Worm (Caenorhabditis elegans) whole organism, L1 larva: ENCODE results near the gene trr-1.

Experiments used
- C04F5.9 ChIP-seq: sonication (generic microtip); optimal IDR thresholded peaks from 2 replicates; lab custom pipeline; 2016; ENCODE audit warnings: missing genetic modification characterization, missing compliant biosample characterization
- aly-2 ChIP-seq: fragments of 150-350 bp; optimal IDR thresholded peaks from 2 replicates; lab custom pipeline; 2014; ENCODE audit warnings: missing biosample characterization, missing genetic modification characterization
- blmp-1 ChIP-seq: fragments of 150-350 bp; optimal IDR thresholded peaks from 2 replicates; lab custom pipeline; 2014; ENCODE audit warnings: missing biosample characterization, missing genetic modification characterization
- ceh-82 ChIP-seq, 3 experiments: fragments of 150-350 bp in 1 of 3; sonication (generic microtip) in 2 of 3; optimal IDR thresholded peaks; 2 replicates each; lab custom pipeline; 2014 to 2017; ENCODE audit warnings: missing biosample characterization in 3 of 3, missing genetic modification characterization in 3 of 3
- ces-1 ChIP-seq: fragments of 150-350 bp; optimal IDR thresholded peaks from 2 replicates; lab custom pipeline; 2014; ENCODE audit warnings: missing biosample characterization, missing genetic modification reagents, missing genetic modification characterization
- elt-2 ChIP-seq: sonication (generic microtip); optimal IDR thresholded peaks from 2 replicates; lab custom pipeline; 2016; ENCODE audit warnings: missing genetic modification characterization, mild to moderate bottlenecking, inconsistent platforms, missing compliant biosample characterization, missing genetic modification reagents
- isw-1 ChIP-seq: fragments of 200-800 bp; sonication (Bioruptor generic); IDR thresholded peaks from 2 replicates; pipeline ENCODE4 v1.3.6; 2022; ENCODE audit warnings: missing genetic modification characterization, missing compliant biosample characterization
- lin-13 ChIP-seq: fragments of 150-350 bp; optimal IDR thresholded peaks from 2 replicates; lab custom pipeline; 2014; ENCODE audit warnings: missing biosample characterization, missing genetic modification reagents, missing genetic modification characterization
- lin-39 ChIP-seq: fragments of 150-350 bp; optimal IDR thresholded peaks from 2 replicates; lab custom pipeline; 2014; ENCODE audit warnings: missing biosample characterization, missing genetic modification reagents, missing genetic modification characterization
- nhr-12 ChIP-seq: sonication (generic microtip); optimal IDR thresholded peaks from 2 replicates; lab custom pipeline; 2017; ENCODE audit warnings: missing biosample characterization, missing genetic modification characterization
- nhr-19 ChIP-seq: fragments of 200-800 bp; sonication (Bioruptor generic); conservative IDR thresholded peaks from 2 replicates; pipeline ENCODE4 v1.3.6; 2022; ENCODE audit warnings: missing genetic modification characterization, missing compliant biosample characterization
- pqm-1 ChIP-seq: sonication (generic microtip); optimal IDR thresholded peaks from 3 replicates; lab custom pipeline; 2017; ENCODE audit warnings: missing biosample characterization, missing genetic modification characterization
- snpc-4 ChIP-seq: fragments of 150-350 bp; optimal IDR thresholded peaks from 2 replicates; lab custom pipeline; 2014; ENCODE audit warnings: missing biosample characterization, missing genetic modification characterization
- unc-130 ChIP-seq: fragments of 150-350 bp; optimal IDR thresholded peaks from 2 replicates; lab custom pipeline; 2017; ENCODE audit warnings: missing biosample characterization, missing genetic modification characterization, inconsistent platforms

DNA sequence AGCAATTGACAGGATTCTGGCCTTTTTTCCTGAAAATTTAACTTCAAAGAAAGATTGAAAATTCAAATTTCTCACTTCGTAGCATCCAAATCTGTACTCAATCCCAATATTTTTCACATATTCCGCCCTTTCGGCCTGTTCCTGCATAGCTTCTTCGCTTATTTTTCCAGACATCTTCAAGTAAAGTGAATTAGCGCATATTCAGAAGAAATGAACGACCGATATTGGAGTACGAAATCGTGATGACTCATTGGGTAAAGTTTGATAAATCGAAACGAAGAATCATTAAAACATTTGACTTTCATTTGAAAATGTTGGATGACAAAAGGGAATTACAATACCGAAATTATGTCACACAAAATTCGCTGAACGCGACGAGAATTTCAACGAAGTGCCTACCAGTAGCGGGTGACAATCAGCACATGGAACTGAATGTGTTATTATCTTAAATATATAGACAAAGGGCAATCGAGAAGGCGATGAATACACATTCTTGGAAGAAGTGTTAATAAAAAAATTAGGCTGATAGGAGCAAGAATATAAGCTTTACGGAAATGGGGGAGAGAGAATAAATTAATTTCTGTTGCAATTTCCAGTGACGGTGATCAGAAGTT lies 24.6 kb downstream of the trr-1 start, which contains the start of gene coa-7:
- TF ChIP-seq snpc-4 = no peak
- no peak for TF ChIP-seq lin-13 (GFP tag; lab: Kevin White, UChicago)
- TF ChIP-seq nhr-19 = no peak
- no peak for TF ChIP-seq ces-1 (GFP tag; lab: Kevin White, UChicago)
- TF ChIP-seq isw-1 (GFP tag; lab: Robert Waterston, UW) = no peak
- TF ChIP-seq blmp-1 (tag; lab: Kevin White, UChicago) = no peak
- TF ChIP-seq C04F5.9 = no peak
- TF ChIP-seq nhr-12 (tag; lab: Kevin White, UChicago) = no peak
- TF ChIP-seq lin-39 = no peak
- TF ChIP-seq aly-2 (tag; lab: Kevin White, UChicago) = no peak
- TF ChIP-seq pqm-1 (tag; lab: Kevin White, UChicago) = no peak
- TF ChIP-seq elt-2 (tag; lab: Kevin White, UChicago) = no peak
- no peak for TF ChIP-seq unc-130 (tag; lab: Kevin White, UChicago)
- no peak for TF ChIP-seq ceh-82 (tag; optimal IDR thresholded peaks at IDR 0.05; lab: Kevin White, UChicago)
